Worm (Caenorhabditis elegans): ENCODE data around the gene smf-2.
A peak's percentile ranks its signal among the peaks of the same experiment; 100 is the strongest.

- TF ChIP-seq ces-1 (GFP tag; optimal IDR thresholded peaks at IDR 0.05) (no peak), ama-1 (optimal IDR thresholded peaks at IDR 0.05) (no peak), nhr-28 (tag; optimal IDR thresholded peaks at IDR 0.05) (no peak), nhr-77 (tag; optimal IDR thresholded peaks at IDR 0.05) (no peak), isw-1 (GFP tag; IDR thresholded peaks at IDR 0.05) (no peak), elt-3 (tag; optimal IDR thresholded peaks at IDR 0.05) (peak in 5 of 6 experiments; percentile 64 to 94 (median 75)), lin-39 (tag; optimal IDR thresholded peaks at IDR 0.05) (no peak), dpl-1 (GFP tag; optimal IDR thresholded peaks at IDR 0.05) (no peak), ceh-82 (tag; optimal IDR thresholded peaks at IDR 0.05) (no peak), nhr-84 (tag; optimal IDR thresholded peaks at IDR 0.05) (no peak), nhr-85 (tag) (no peak), unc-86 (tag; optimal IDR thresholded peaks at IDR 0.05) (no peak), lin-15B (tag; optimal IDR thresholded peaks at IDR 0.05) (no peak)
These were observed 26.0 kb upstream of the smf-2 start for ce11 chrX:6744537-6744936.
